Fruit fly (Drosophila melanogaster) whole organism, embryonic: Measurements from ENCODE around the gene CG31633.
A peak's percentile ranks its signal among the peaks of the same experiment; 100 is the strongest.

Experiments
- Asciz ChIP-seq: fragments of 200-800 bp; sonication (Bioruptor generic); optimal IDR thresholded peaks from 2 replicates; lab custom pipeline; 2017; ENCODE audit warnings: missing biosample characterization, mild to moderate bottlenecking, missing genetic modification characterization, missing genetic modification reagents
- BEAF-32 ChIP-seq: fragments of 200-800 bp; sonication (Bioruptor generic); optimal IDR thresholded peaks from 3 replicates; lab custom pipeline; 2017; ENCODE audit warnings: missing biosample characterization, missing genetic modification characterization, mild to moderate bottlenecking, moderate library complexity, missing genetic modification reagents
- CG10565 ChIP-seq: fragments of 200-800 bp; sonication (Bioruptor generic); optimal IDR thresholded peaks from 3 replicates; lab custom pipeline; 2016; ENCODE audit warnings: missing biosample characterization, mild to moderate bottlenecking, missing genetic modification characterization
- CG11093 ChIP-seq: fragments of 200-800 bp; sonication (Bioruptor generic); IDR thresholded peaks from 3 replicates; pipeline ENCODE4 v1.3.6; 2022; ENCODE audit warnings: missing biosample characterization, missing genetic modification characterization
- CG11456 ChIP-seq: fragments of 200-800 bp; sonication (Bioruptor generic); IDR thresholded peaks from 3 replicates; pipeline ENCODE4 v1.3.6; 2022; ENCODE audit warnings: missing biosample characterization, missing genetic modification characterization
- CG12104 ChIP-seq: fragments of 200-800 bp; sonication (Bioruptor generic); optimal IDR thresholded peaks from 3 replicates; lab custom pipeline; 2016; ENCODE audit warnings: missing biosample characterization, missing genetic modification characterization
- CG12391 ChIP-seq: fragments of 200-800 bp; sonication (Bioruptor generic); optimal IDR thresholded peaks from 3 replicates; lab custom pipeline; 2018; ENCODE audit warnings: missing biosample characterization, mild to moderate bottlenecking, missing genetic modification characterization, moderate library complexity
- CG14667 ChIP-seq: fragments of 200-800 bp; sonication (Bioruptor generic); IDR thresholded peaks from 2 replicates; pipeline ENCODE4 v1.3.6; 2022; ENCODE audit warnings: missing biosample characterization, missing genetic modification characterization
- CG1529 ChIP-seq: fragments of 200-800 bp; sonication (Bioruptor generic); optimal IDR thresholded peaks from 3 replicates; lab custom pipeline; 2018; ENCODE audit warnings: missing biosample characterization, missing genetic modification characterization
- CG16815 ChIP-seq: fragments of 200-800 bp; sonication (Bioruptor generic); optimal IDR thresholded peaks from 3 replicates; lab custom pipeline; 2017; ENCODE audit warnings: missing biosample characterization, mild to moderate bottlenecking, missing genetic modification characterization
- CG17361 ChIP-seq: fragments of 200-800 bp; sonication (Bioruptor generic); IDR thresholded peaks from 3 replicates; pipeline ENCODE4 v1.3.6; 2022; ENCODE audit warnings: missing biosample characterization, missing genetic modification characterization
- CG18619 ChIP-seq: fragments of 200-800 bp; sonication (Bioruptor generic); optimal IDR thresholded peaks from 3 replicates; lab custom pipeline; 2017; ENCODE audit warnings: missing biosample characterization, mild to moderate bottlenecking, missing genetic modification characterization
- CG34376 ChIP-seq: fragments of 200-800 bp; sonication (Bioruptor generic); optimal IDR thresholded peaks from 2 replicates; lab custom pipeline; 2018; ENCODE audit warnings: missing biosample characterization, mild to moderate bottlenecking, missing genetic modification characterization
- CG7745 ChIP-seq: fragments of 200-800 bp; sonication (Bioruptor generic); optimal IDR thresholded peaks from 2 replicates; lab custom pipeline; 2018; ENCODE audit warnings: missing biosample characterization, mild to moderate bottlenecking, missing genetic modification characterization, moderate library complexity
- CG8290 ChIP-seq, 3 experiments: fragments of 200-800 bp; sonication (Bioruptor generic); optimal IDR thresholded peaks; 2 replicates each; lab custom pipeline; 2016 to 2019; ENCODE audit warnings: missing biosample characterization in 3 of 3, missing genetic modification characterization in 3 of 3, mild to moderate bottlenecking in 2 of 3, moderate library complexity in 1 of 3
- CG8359 ChIP-seq: fragments of 200-800 bp; sonication (Bioruptor generic); optimal IDR thresholded peaks from 2 replicates; lab custom pipeline; 2017; ENCODE audit warnings: missing biosample characterization, mild to moderate bottlenecking, missing genetic modification characterization, borderline replicate concordance
- CG8924 ChIP-seq: fragments of 200-800 bp; optimal IDR thresholded peaks from 3 replicates; lab custom pipeline; 2019; ENCODE audit warnings: missing biosample characterization, mild to moderate bottlenecking, missing genetic modification characterization, moderate library complexity
- Chrac-16 ChIP-seq: fragments of 200-800 bp; sonication (Bioruptor generic); optimal IDR thresholded peaks from 3 replicates; lab custom pipeline; 2016; ENCODE audit warnings: missing biosample characterization, missing genetic modification characterization
- Dbx ChIP-seq: fragments of 200-800 bp; sonication (Bioruptor generic); IDR thresholded peaks from 3 replicates; pipeline ENCODE4 v1.3.6; 2022; ENCODE audit warnings: missing biosample characterization, missing genetic modification characterization
- Dfd ChIP-seq, 2 experiments: fragments of >200 bp; optimal IDR thresholded peaks; 2 replicates each; lab custom pipeline; 2017; ENCODE audit warnings: missing biosample characterization in 2 of 2, missing genetic modification characterization in 2 of 2
- ERR ChIP-seq: fragments of 200-800 bp; sonication (Bioruptor generic); optimal IDR thresholded peaks from 2 replicates; lab custom pipeline; 2016; ENCODE audit warnings: missing biosample characterization, missing genetic modification characterization
- Ets65A ChIP-seq: fragments of 200-800 bp; sonication (Bioruptor generic); peaks from one replicate; lab custom pipeline; 2016; ENCODE audit warnings: missing biosample characterization, missing genetic modification characterization
- HmgD ChIP-seq: fragments of 200-800 bp; sonication (Bioruptor generic); optimal IDR thresholded peaks from 3 replicates; lab custom pipeline; 2016; ENCODE audit warnings: missing biosample characterization, missing genetic modification characterization
- MESR4 ChIP-seq: fragments of 200-800 bp; sonication (Bioruptor generic); optimal IDR thresholded peaks from 2 replicates; lab custom pipeline; 2018; ENCODE audit warnings: missing biosample characterization, mild to moderate bottlenecking, missing genetic modification characterization, moderate library complexity
- NFAT ChIP-seq: fragments of 200-800 bp; sonication (Bioruptor generic); IDR thresholded peaks from 2 replicates; pipeline ENCODE4 v1.3.6; 2022; ENCODE audit warnings: missing biosample characterization, missing genetic modification characterization
- NfI ChIP-seq: fragments of 200-800 bp; sonication (Bioruptor generic); optimal IDR thresholded peaks from 3 replicates; lab custom pipeline; 2018; ENCODE audit warnings: missing biosample characterization, mild to moderate bottlenecking, missing genetic modification characterization, moderate library complexity
- Oaz ChIP-seq: fragments of 200-800 bp; sonication (Bioruptor generic); IDR thresholded peaks from 2 replicates; pipeline ENCODE4 v1.3.6; 2022; ENCODE audit warnings: missing biosample characterization, missing genetic modification characterization
- Sox102F ChIP-seq: fragments of 200-800 bp; sonication (Bioruptor generic); optimal IDR thresholded peaks from 2 replicates; lab custom pipeline; 2018; ENCODE audit warnings: missing biosample characterization, mild to moderate bottlenecking, missing genetic modification characterization, moderate library complexity
- Tbp ChIP-seq: fragments of >200 bp; optimal IDR thresholded peaks from 2 replicates; lab custom pipeline; 2018; ENCODE audit warnings: missing biosample characterization, missing genetic modification characterization
- Usf ChIP-seq: fragments of 200-800 bp; sonication (Bioruptor generic); optimal IDR thresholded peaks from 2 replicates; lab custom pipeline; 2017; ENCODE audit warnings: missing genotype, missing biosample characterization, missing genetic modification characterization
- al ChIP-seq: fragments of 200-800 bp; sonication (Bioruptor generic); IDR thresholded peaks from 2 replicates; pipeline ENCODE4 v1.3.6; 2022; ENCODE audit warnings: missing biosample characterization, missing genetic modification characterization
- bsh ChIP-seq, 2 experiments: fragments of 200-800 bp; sonication (Bioruptor generic); optimal IDR thresholded peaks; 2 replicates each; lab custom pipeline; 2017 to 2018; ENCODE audit warnings: mild to moderate bottlenecking in 2 of 2, missing biosample characterization in 2 of 2, missing genetic modification characterization in 2 of 2, moderate library complexity in 1 of 2
- eyg ChIP-seq: fragments of 200-800 bp; sonication (Bioruptor generic); optimal IDR thresholded peaks from 3 replicates; lab custom pipeline; 2016; ENCODE audit warnings: missing biosample characterization, missing genetic modification characterization
- fd102C ChIP-seq: fragments of 200-800 bp; sonication (Bioruptor generic); optimal IDR thresholded peaks from 2 replicates; lab custom pipeline; 2018; ENCODE audit warnings: missing biosample characterization, mild to moderate bottlenecking, missing genetic modification characterization, moderate library complexity
- gsb ChIP-seq: fragments of 200-800 bp; sonication (Bioruptor generic); IDR thresholded peaks from 2 replicates; pipeline ENCODE4 v1.3.6; 2022; ENCODE audit warnings: missing biosample characterization, missing genetic modification characterization
- hb ChIP-seq: fragments of 200-800 bp; sonication (Bioruptor generic); IDR thresholded peaks from 3 replicates; pipeline ENCODE4 v1.3.6; 2022; ENCODE audit warnings: missing biosample characterization, missing genetic modification characterization; ENCODE audit not compliant: partially characterized antibody
- hth ChIP-seq: fragments of >200 bp; optimal IDR thresholded peaks from 2 replicates; lab custom pipeline; 2017; ENCODE audit warnings: inconsistent platforms
- ken ChIP-seq: fragments of 200-800 bp; sonication (Bioruptor generic); IDR thresholded peaks from 3 replicates; pipeline ENCODE4 v1.3.6; 2022; ENCODE audit warnings: missing biosample characterization, missing genetic modification characterization
- lbe ChIP-seq: fragments of 200-800 bp; sonication (Bioruptor generic); optimal IDR thresholded peaks from 2 replicates; lab custom pipeline; 2016; ENCODE audit warnings: missing biosample characterization, mild to moderate bottlenecking, missing genetic modification characterization
- nau ChIP-seq: fragments of 200-800 bp; sonication (Bioruptor generic); optimal IDR thresholded peaks from 3 replicates; lab custom pipeline; 2017; ENCODE audit warnings: missing biosample characterization, mild to moderate bottlenecking, missing genetic modification characterization, missing genetic modification reagents
- org-1 ChIP-seq: fragments of 200-800 bp; sonication (Bioruptor generic); optimal IDR thresholded peaks from 2 replicates; lab custom pipeline; 2017; ENCODE audit warnings: missing biosample characterization, missing genetic modification characterization
- ranshi ChIP-seq: fragments of 200-800 bp; sonication (Bioruptor generic); IDR thresholded peaks from 2 replicates; pipeline ENCODE4 v1.3.6; 2022; ENCODE audit warnings: missing biosample characterization, missing genetic modification characterization
- shn ChIP-seq: fragments of 200-800 bp; sonication (Bioruptor generic); optimal IDR thresholded peaks from 3 replicates; lab custom pipeline; 2016; ENCODE audit warnings: missing biosample characterization, missing genetic modification characterization
- sob ChIP-seq: fragments of 200-800 bp; sonication (Bioruptor generic); IDR thresholded peaks from 2 replicates; pipeline ENCODE4 v1.3.6; 2022; ENCODE audit warnings: missing biosample characterization, missing genetic modification characterization
- stc ChIP-seq: fragments of 200-800 bp; sonication (Bioruptor generic); IDR thresholded peaks from 2 replicates; pipeline ENCODE4 v1.3.6; 2022; ENCODE audit warnings: missing biosample characterization, missing genetic modification characterization
- stwl ChIP-seq: fragments of 200-800 bp; sonication (Bioruptor generic); optimal IDR thresholded peaks from 3 replicates; lab custom pipeline; 2018; ENCODE audit warnings: missing biosample characterization, mild to moderate bottlenecking, missing genetic modification characterization, moderate library complexity
- tgo ChIP-seq: fragments of 200-800 bp; sonication (Bioruptor generic); IDR thresholded peaks from 3 replicates; pipeline ENCODE4 v1.3.6; 2022; ENCODE audit warnings: missing biosample characterization, missing genetic modification characterization
- trh ChIP-seq: fragments of 200-800 bp; sonication (Bioruptor generic); optimal IDR thresholded peaks from 2 replicates; lab custom pipeline; 2016; ENCODE audit warnings: missing biosample characterization, missing genetic modification characterization
- yki ChIP-seq: fragments of >200 bp; optimal IDR thresholded peaks from 3 replicates; lab custom pipeline; 2018

Gene CG31633

DNA sequence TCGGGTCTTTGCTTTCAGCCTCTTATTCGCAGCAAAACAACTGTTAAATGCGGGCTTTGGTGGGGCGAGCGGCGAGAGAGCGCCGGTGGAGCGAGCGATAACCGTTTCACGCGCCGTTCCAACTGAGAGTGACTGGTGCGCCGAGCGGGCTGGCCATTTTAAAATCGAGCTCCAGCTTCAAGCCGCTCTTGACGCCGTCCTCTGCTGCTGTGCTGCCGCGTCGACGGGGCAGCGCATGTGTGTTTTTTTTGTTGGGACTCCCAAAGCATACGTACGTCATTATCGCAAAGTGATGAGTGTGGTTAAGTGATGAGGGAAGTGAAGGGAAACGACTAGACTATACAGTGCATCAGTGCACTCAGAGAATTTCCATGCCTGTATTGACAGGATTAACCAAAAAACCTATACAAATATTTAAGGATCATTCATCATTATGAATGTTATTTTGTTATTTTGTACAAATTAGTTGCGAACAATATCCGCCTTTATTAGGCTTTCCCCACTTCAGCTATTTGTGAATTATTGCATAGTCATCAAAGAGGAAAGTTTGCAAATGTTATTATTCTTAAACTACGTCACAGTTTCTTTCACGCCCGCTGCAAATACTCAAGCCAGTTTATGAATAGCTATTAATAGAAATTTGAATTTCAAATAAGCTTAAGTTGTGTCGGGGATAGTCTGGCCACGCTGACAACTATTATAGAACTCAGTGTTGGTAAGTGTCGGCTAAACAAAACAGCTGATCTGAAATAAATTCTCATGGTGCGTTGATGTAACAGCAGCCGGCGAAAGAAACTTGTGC lies 17.3 kb upstream of the CG31633 start, which contains the start of gene Spn27A (continued):
- no peak for TF ChIP-seq al
- no peak for TF ChIP-seq CG10565
- TF ChIP-seq yki, result no peak
- TF ChIP-seq sob (GFP tag; lab: Robert Waterston, UW), result 0 out of 2 replicates have a peak, but pooled peaks have one; percentile 35
- TF ChIP-seq CG12104 (GFP tag; lab: Kevin White, UChicago), result peak; percentile 56
- TF ChIP-seq CG12391 (tag; lab: Kevin White, UChicago), result peak; percentile 72
- no peak for TF ChIP-seq CG11093 (GFP tag; lab: Robert Waterston, UW)
- TF ChIP-seq CG17361 (GFP tag; lab: Robert Waterston, UW), result peak; percentile 81
- peak; percentile 23 for TF ChIP-seq org-1
- TF ChIP-seq Tbp (GFP tag; lab: Kevin White, UChicago), result no peak
- no peak for TF ChIP-seq gsb
- TF ChIP-seq CG8359 (GFP tag; lab: Kevin White, UChicago), result no peak
- TF ChIP-seq CG8290 (GFP tag; optimal IDR thresholded peaks at IDR 0.05; lab: Kevin White, UChicago), result peak; percentile 34
- TF ChIP-seq CG8290 (tag; optimal IDR thresholded peaks at IDR 0.05; lab: Kevin White, UChicago), result peak in 1 of 2 experiments; percentile 55
- TF ChIP-seq ERR, result peak; percentile 19
- peak; percentile 32; the same call in 1 of the 3 replicates for TF ChIP-seq tgo
- TF ChIP-seq stc (GFP tag; lab: Robert Waterston, UW), result 0 out of 2 replicates have a peak, but pooled peaks have one; percentile 41
- peak; percentile 90 for TF ChIP-seq stwl (tag; lab: Kevin White, UChicago)
- TF ChIP-seq CG8924 (tag; lab: Kevin White, UChicago), result no peak
- peak; percentile 60 for TF ChIP-seq nau (GFP tag; lab: Kevin White, UChicago)
- no peak for TF ChIP-seq CG18619 (GFP tag; lab: Kevin White, UChicago)
- TF ChIP-seq HmgD, result peak; percentile 36
- peak; percentile 34 for TF ChIP-seq Chrac-16 (GFP tag; lab: Kevin White, UChicago)
- TF ChIP-seq hb (GFP tag; lab: Robert Waterston, UW), result no peak
- TF ChIP-seq Asciz (GFP tag; lab: Kevin White, UChicago), result peak; percentile 64
- TF ChIP-seq lbe (GFP tag; lab: Kevin White, UChicago), result peak; percentile 31
- 0 out of 3 replicates have a peak, but pooled peaks have one; percentile 33 for TF ChIP-seq Dbx (GFP tag; lab: Robert Waterston, UW)
- TF ChIP-seq CG7745, result no peak
- TF ChIP-seq trh, result no peak
- TF ChIP-seq NFAT (GFP tag; lab: Robert Waterston, UW), result peak; percentile 1; the same call in 1 of the 2 replicates
- TF ChIP-seq CG16815 (GFP tag; lab: Kevin White, UChicago), result no peak
- TF ChIP-seq shn (GFP tag; lab: Kevin White, UChicago), result no peak
- no peak for TF ChIP-seq fd102C
- TF ChIP-seq NfI (GFP tag; lab: Kevin White, UChicago), result peak; percentile 61
- TF ChIP-seq CG11456 (GFP tag; lab: Robert Waterston, UW), result no peak
- TF ChIP-seq Oaz (GFP tag; lab: Robert Waterston, UW), result no peak
- TF ChIP-seq Usf, result no peak
- no peak; the same call in 1 of the 2 replicates for TF ChIP-seq CG14667 (GFP tag; lab: Robert Waterston, UW)
- no peak for TF ChIP-seq Sox102F (GFP tag; lab: Kevin White, UChicago)
- TF ChIP-seq ranshi, result no peak
- TF ChIP-seq bsh (GFP tag; optimal IDR thresholded peaks at IDR 0.05; lab: Kevin White, UChicago), result peak; percentile 18 to 68
- TF ChIP-seq Ets65A (GFP tag; lab: Kevin White, UChicago), result peak; percentile 95
- TF ChIP-seq BEAF-32, result peak; percentile 42
- no peak for TF ChIP-seq hth (lab: Kevin White, UChicago)
- TF ChIP-seq ken (GFP tag; lab: Robert Waterston, UW), result peak; percentile 50; the same call in 2 of the 3 replicates
- peak; percentile 1 for TF ChIP-seq eyg (GFP tag; lab: Kevin White, UChicago)
- TF ChIP-seq CG1529 (GFP tag; lab: Kevin White, UChicago), result peak; percentile 53
- TF ChIP-seq MESR4 (GFP tag; lab: Kevin White, UChicago), result peak; percentile 11
- TF ChIP-seq CG34376, result peak; percentile 29
- no peak for TF ChIP-seq Dfd (GFP tag; optimal IDR thresholded peaks at IDR 0.05; lab: Kevin White, UChicago)
